Fruit fly (Drosophila melanogaster) whole organism, adult: ENCODE measurements around the gene Mi-2.

ENCODE experiments used
- CG1620 ChIP-seq: fragments of 200-800 bp; sonication (Bioruptor generic); optimal IDR thresholded peaks from 2 replicates; lab custom pipeline; 2016; ENCODE audit warnings: missing biosample characterization, missing genetic modification characterization
- Hr96 ChIP-seq: fragments of 200-800 bp; sonication (Bioruptor generic); optimal IDR thresholded peaks from 2 replicates; lab custom pipeline; 2016; ENCODE audit warnings: missing biosample characterization, missing genetic modification characterization

DNA sequence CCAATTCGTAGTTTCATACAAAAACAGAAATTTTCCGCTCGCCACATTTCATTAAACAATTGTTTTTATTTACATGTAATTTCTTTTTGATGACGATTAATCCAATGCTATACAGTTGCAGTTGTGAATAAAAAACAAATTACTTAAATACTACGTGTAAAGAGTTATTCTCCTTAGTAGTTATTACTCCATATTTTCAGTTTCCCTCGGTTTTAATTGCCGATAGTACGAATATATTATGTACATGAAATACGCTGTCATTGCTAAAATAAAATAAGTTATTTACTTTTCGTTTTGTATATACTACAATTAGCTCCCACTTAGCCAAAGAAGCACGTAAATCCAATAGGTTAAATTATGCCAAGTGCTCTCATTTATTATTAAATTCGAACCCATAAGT is 43.6 kb upstream of the Mi-2 start, which contains the start of gene CG42655:
- TF ChIP-seq Hr96 (GFP tag; lab: Kevin White, UChicago) (no peak), CG1620 (GFP tag; lab: Kevin White, UChicago) (no peak)
